Fruit fly (Drosophila melanogaster): ENCODE results near the gene Tap42.

The Tap42 gene

DNA sequence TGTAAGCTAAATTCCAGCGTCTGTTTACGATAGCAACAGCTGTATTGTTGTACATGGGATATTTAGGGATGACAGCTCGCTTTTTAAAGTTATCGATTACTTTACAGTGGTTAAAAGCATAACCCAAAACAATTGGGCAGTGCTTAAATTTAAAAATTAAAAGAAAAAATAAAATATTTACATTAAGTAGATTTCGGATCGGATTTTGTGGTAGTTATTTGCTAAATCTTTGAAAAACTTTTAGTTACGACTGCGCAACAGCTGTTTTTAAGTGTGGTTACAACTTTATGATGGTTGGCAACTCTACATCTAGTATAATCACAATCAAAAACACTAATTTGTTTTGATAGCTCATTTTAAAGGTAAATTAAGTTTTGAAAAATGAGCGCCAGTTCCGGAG is 19.8 kb downstream of the Tap42 start, which contains the start of the genes Ing5 and CG7099 (continued):
- peak; percentile 96 for TF ChIP-seq CG4404 (GFP tag; IDR thresholded peaks at IDR 0.05)
- peak; percentile 94 for TF ChIP-seq chm (GFP tag; IDR thresholded peaks at IDR 0.05)
- TF ChIP-seq CG43689 (GFP tag; IDR thresholded peaks at IDR 0.05), result peak; percentile 91
- TF ChIP-seq Dbx (GFP tag; IDR thresholded peaks at IDR 0.05), result peak; percentile 96
- TF ChIP-seq lov (optimal IDR thresholded peaks at IDR 0.05), result no peak
- peak; percentile 94 for TF ChIP-seq lov (GFP tag; IDR thresholded peaks at IDR 0.05)
- peak; percentile 94 for TF ChIP-seq gsb-n (tag; optimal IDR thresholded peaks at IDR 0.05)
- TF ChIP-seq stc (GFP tag; IDR thresholded peaks at IDR 0.05), result peak; percentile 94
- TF ChIP-seq Hr3 (GFP tag; optimal IDR thresholded peaks at IDR 0.05), result peak; percentile 97
- TF ChIP-seq CG3407 (GFP tag; optimal IDR thresholded peaks at IDR 0.05), result peak; percentile 92
- peak; percentile 95 for TF ChIP-seq ttk (GFP tag; IDR thresholded peaks at IDR 0.05)
- peak; percentile 99 for TF ChIP-seq CG9932 (GFP tag; IDR thresholded peaks at IDR 0.05)
- TF ChIP-seq CG42726 (GFP tag; IDR thresholded peaks at IDR 0.05; ENCODE audit: partially characterized antibody), result 0 out of 2 replicates have a peak, but pooled peaks have one; percentile 48
- TF ChIP-seq CG6272 (GFP tag; IDR thresholded peaks at IDR 0.05), result peak; percentile 98
- TF ChIP-seq CG18764 (GFP tag; optimal IDR thresholded peaks at IDR 0.05), result peak; percentile 96
- peak; percentile 97 for TF ChIP-seq Chrac-16 (GFP tag; optimal IDR thresholded peaks at IDR 0.05)
- TF ChIP-seq CG2116 (GFP tag; optimal IDR thresholded peaks at IDR 0.05), result peak; percentile 89
- peak; percentile 98 for TF ChIP-seq Rfx (GFP tag; IDR thresholded peaks at IDR 0.05)
- peak; percentile 95 for TF ChIP-seq ems (GFP tag; optimal IDR thresholded peaks at IDR 0.05)
- TF ChIP-seq amos (GFP tag; IDR thresholded peaks at IDR 0.05; ENCODE audit: partially characterized antibody), result peak; percentile 56
- peak; percentile 18 for TF ChIP-seq ftz-f1 (GFP tag; optimal IDR thresholded peaks at IDR 0.05)
- TF ChIP-seq fu2 (GFP tag; optimal IDR thresholded peaks at IDR 0.05), result peak; percentile 82
- peak; percentile 53 for TF ChIP-seq MESR4 (GFP tag; optimal IDR thresholded peaks at IDR 0.05)
- peak; percentile 88 for TF ChIP-seq CHES-1-like (GFP tag; optimal IDR thresholded peaks at IDR 0.05)
- TF ChIP-seq shn (GFP tag; optimal IDR thresholded peaks at IDR 0.05), result peak; percentile 84
- peak; percentile 89 for TF ChIP-seq CG7271 (tag; optimal IDR thresholded peaks at IDR 0.05)
- peak; percentile 57 for TF ChIP-seq pzg (GFP tag; optimal IDR thresholded peaks at IDR 0.05)
- TF ChIP-seq CG12391 (tag; optimal IDR thresholded peaks at IDR 0.05), result peak; percentile 98
- peak; percentile 97 for TF ChIP-seq CG11456 (GFP tag; IDR thresholded peaks at IDR 0.05)
- peak; percentile 96 for TF ChIP-seq CG8290 (GFP tag; optimal IDR thresholded peaks at IDR 0.05)
- TF ChIP-seq CG8290 (tag; optimal IDR thresholded peaks at IDR 0.05), result peak in 1 of 2 experiments; percentile 92
- TF ChIP-seq HLH54F (GFP tag; optimal IDR thresholded peaks at IDR 0.05), result peak; percentile 92
- no peak for TF ChIP-seq prd (optimal IDR thresholded peaks at IDR 0.05)
- TF ChIP-seq prd (GFP tag; IDR thresholded peaks at IDR 0.05), result peak; percentile 98
- peak; percentile 92 for TF ChIP-seq Spps (tag; optimal IDR thresholded peaks at IDR 0.05)
- TF ChIP-seq CG5180 (GFP tag; optimal IDR thresholded peaks at IDR 0.05), result no peak
- TF ChIP-seq pros (GFP tag; optimal IDR thresholded peaks at IDR 0.05), result no peak
- TF ChIP-seq corto (GFP tag; optimal IDR thresholded peaks at IDR 0.05), result peak; percentile 89
- TF ChIP-seq fd102C (GFP tag; optimal IDR thresholded peaks at IDR 0.05), result peak; percentile 74
- TF ChIP-seq dati (GFP tag; IDR thresholded peaks at IDR 0.05), result peak; percentile 88
- TF ChIP-seq CG3065 (GFP tag; optimal IDR thresholded peaks at IDR 0.05), result peak; percentile 95
- TF ChIP-seq dimm (GFP tag; IDR thresholded peaks at IDR 0.05), result peak; percentile 76
- no peak for TF ChIP-seq eve (GFP tag; optimal IDR thresholded peaks at IDR 0.05)
- TF ChIP-seq Blimp-1 (GFP tag; optimal IDR thresholded peaks at IDR 0.05), result peak; percentile 94
- peak; percentile 96 for TF ChIP-seq CG17359 (tag; optimal IDR thresholded peaks at IDR 0.05)
- peak; percentile 58; the same call in 1 of the 2 replicates for TF ChIP-seq Dip2 (GFP tag; IDR thresholded peaks at IDR 0.05)
- TF ChIP-seq CG16813 (GFP tag; IDR thresholded peaks at IDR 0.05; ENCODE audit: partially characterized antibody), result peak; percentile 62
- TF ChIP-seq stwl (tag; optimal IDR thresholded peaks at IDR 0.05), result peak; percentile 92
- TF ChIP-seq Myb (GFP tag; optimal IDR thresholded peaks at IDR 0.05), result peak; percentile 64
- peak; percentile 93 for TF ChIP-seq Six4 (GFP tag; optimal IDR thresholded peaks at IDR 0.05)
- TF ChIP-seq Sry-β (GFP tag; optimal IDR thresholded peaks at IDR 0.05), result peak; percentile 67
- TF ChIP-seq CG8765 (GFP tag; IDR thresholded peaks at IDR 0.05), result peak; percentile 96
